Worm (Caenorhabditis elegans) whole organism, early embryonic: Measurements from ENCODE around the gene acy-2.

Experiments
- B0310.2 ChIP-seq: sonication (generic microtip); optimal IDR thresholded peaks from 2 replicates; lab custom pipeline; 2016; ENCODE audit warnings: mild to moderate bottlenecking, missing genetic modification characterization, missing compliant biosample characterization
- F13C5.2 ChIP-seq: sonication (generic microtip); optimal IDR thresholded peaks from 2 replicates; lab custom pipeline; 2017; ENCODE audit warnings: mild to moderate bottlenecking, missing genetic modification characterization, inconsistent platforms, missing compliant biosample characterization
- aly-1 ChIP-seq: sonication (generic microtip); optimal IDR thresholded peaks from 2 replicates; lab custom pipeline; 2016; ENCODE audit warnings: missing genetic modification characterization, missing compliant biosample characterization
- ama-1 ChIP-seq: fragments of 150-350 bp; optimal IDR thresholded peaks from 2 replicates; lab custom pipeline; 2014
- ceh-13 ChIP-seq: fragments of 200-800 bp; sonication (Bioruptor generic); optimal IDR thresholded peaks from 2 replicates; lab custom pipeline; 2018; ENCODE audit warnings: mild to moderate bottlenecking, missing genetic modification characterization, missing compliant biosample characterization
- ceh-36 ChIP-seq: sonication (generic microtip); optimal IDR thresholded peaks from 2 replicates; lab custom pipeline; 2016; ENCODE audit warnings: missing genetic modification characterization, inconsistent platforms, missing compliant biosample characterization
- ets-7 ChIP-seq: sonication (generic microtip); optimal IDR thresholded peaks from 2 replicates; lab custom pipeline; 2016; ENCODE audit warnings: missing genotype, missing genetic modification characterization, missing compliant biosample characterization
- flt-1 ChIP-seq: fragments of 200-800 bp; sonication (Bioruptor generic); IDR thresholded peaks from 2 replicates; pipeline ENCODE4 v1.3.6; 2022; ENCODE audit warnings: missing genetic modification characterization, missing compliant biosample characterization
- hmbx-1 ChIP-seq: sonication (generic microtip); optimal IDR thresholded peaks from 2 replicates; lab custom pipeline; 2016; ENCODE audit warnings: mild to moderate bottlenecking, missing genetic modification characterization, missing compliant biosample characterization
- hmg-4 ChIP-seq: fragments of 200-800 bp; sonication (Bioruptor generic); optimal IDR thresholded peaks from 2 replicates; lab custom pipeline; 2018; ENCODE audit warnings: mild to moderate bottlenecking, missing genetic modification characterization, missing compliant biosample characterization
- hnd-1 ChIP-seq: sonication (generic microtip); optimal IDR thresholded peaks from 2 replicates; lab custom pipeline; 2016; ENCODE audit warnings: missing genetic modification characterization, missing compliant biosample characterization
- pes-1 ChIP-seq: fragments of 200-800 bp; sonication (Bioruptor generic); IDR thresholded peaks from 2 replicates; pipeline ENCODE4 v1.3.6; 2022; ENCODE audit warnings: missing genetic modification reagents, missing genetic modification characterization, missing compliant biosample characterization
- scrt-1 ChIP-seq: fragments of 200-800 bp; sonication (Bioruptor generic); IDR thresholded peaks from 2 replicates; pipeline ENCODE4 v1.3.6; 2022; ENCODE audit warnings: missing genetic modification characterization, missing compliant biosample characterization
- sea-1 ChIP-seq: fragments of 200-800 bp; sonication (Bioruptor generic); conservative IDR thresholded peaks from 2 replicates; pipeline ENCODE4 v1.3.6; 2022; ENCODE audit warnings: missing genetic modification characterization, missing compliant biosample characterization
- tbx-11 ChIP-seq: fragments of 200-800 bp; sonication (Bioruptor generic); IDR thresholded peaks from 2 replicates; pipeline ENCODE4 v1.3.6; 2022; ENCODE audit warnings: missing genetic modification characterization, missing compliant biosample characterization
- tbx-37 ChIP-seq: fragments of 200-800 bp; sonication (Bioruptor generic); conservative IDR thresholded peaks from 2 replicates; pipeline ENCODE4 v1.3.6; 2022; ENCODE audit warnings: missing genetic modification reagents, missing genetic modification characterization, missing compliant biosample characterization
- tra-4 ChIP-seq: sonication (generic microtip); optimal IDR thresholded peaks from 2 replicates; lab custom pipeline; 2017; ENCODE audit warnings: missing genetic modification characterization, missing compliant biosample characterization

The acy-2 gene

DNA sequence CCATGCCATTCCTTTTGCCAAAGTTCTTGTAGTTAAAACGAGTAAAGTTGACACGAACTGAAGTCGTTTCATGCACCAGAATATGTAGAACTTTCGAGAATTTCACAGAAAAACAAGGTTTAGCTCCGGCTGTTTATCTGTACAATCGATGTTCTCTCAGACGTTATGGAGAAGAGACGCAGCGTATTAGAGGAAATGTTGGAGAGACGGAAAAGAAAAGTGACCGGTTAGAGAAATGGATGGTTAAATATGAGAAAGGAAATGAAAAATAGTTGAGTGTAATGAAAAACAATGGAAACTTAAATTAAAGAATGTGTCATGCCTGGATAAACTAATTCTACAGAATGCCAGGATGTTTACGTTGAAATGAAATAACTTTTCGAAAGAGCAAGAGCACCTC, 12.1 kb upstream of the acy-2 start, which contains the start of gene pcm-1:
Gene pcm-1, minus strand, starts transcription at position 187 of the 400 bp plus-strand sequence.
- no peak for TF ChIP-seq hnd-1 (tag; lab: Kevin White, UChicago)
- no peak for TF ChIP-seq sea-1 (GFP tag; lab: Robert Waterston, UW)
- no peak for TF ChIP-seq flt-1 (GFP tag; lab: Robert Waterston, UW)

DNA sequence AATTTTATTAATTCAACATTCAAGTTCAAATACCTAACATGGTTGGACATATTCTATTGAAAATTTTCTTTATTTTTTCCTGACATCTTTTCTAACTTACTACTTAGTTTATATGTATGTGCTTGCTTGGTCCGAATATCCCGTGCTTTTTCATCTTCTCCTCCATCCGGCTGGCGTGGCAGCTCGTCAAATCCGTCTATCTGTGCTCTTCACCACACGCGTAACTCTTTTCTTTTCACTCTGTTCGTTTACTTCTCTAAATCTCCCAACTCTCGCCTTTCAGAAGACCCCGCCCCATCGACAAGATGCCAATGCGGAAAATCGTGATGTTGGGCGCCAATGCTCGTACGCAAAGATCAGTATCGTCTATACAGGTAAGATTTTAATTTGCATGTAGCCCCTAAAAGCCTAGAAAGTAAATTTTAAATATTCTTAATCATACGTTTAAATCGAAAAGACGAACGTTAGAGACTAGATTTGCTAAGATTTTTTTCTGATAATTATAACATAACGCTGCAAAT, 11.1 kb upstream of the acy-2 start:
- TF ChIP-seq F13C5.2 (tag; lab: Kevin White, UChicago) (no peak), hmg-4 (no peak), tbx-37 (no peak), ama-1 (lab: Kevin White, UChicago) (no peak), pes-1 (GFP tag; lab: Robert Waterston, UW) (no peak), B0310.2 (tag; lab: Kevin White, UChicago) (no peak), ceh-36 (tag; lab: Kevin White, UChicago) (no peak), hmbx-1 (tag; lab: Kevin White, UChicago) (no peak), ets-7 (tag; lab: Kevin White, UChicago) (no peak), sea-1 (GFP tag; lab: Robert Waterston, UW) (no peak), tbx-11 (no peak), scrt-1 (GFP tag; lab: Robert Waterston, UW) (no peak), aly-1 (tag; lab: Kevin White, UChicago) (no peak), tra-4 (no peak), hnd-1 (tag; lab: Kevin White, UChicago) (no peak), flt-1 (GFP tag; lab: Robert Waterston, UW) (no peak), ceh-13 (GFP tag; lab: Kevin White, UChicago) (no peak)

DNA sequence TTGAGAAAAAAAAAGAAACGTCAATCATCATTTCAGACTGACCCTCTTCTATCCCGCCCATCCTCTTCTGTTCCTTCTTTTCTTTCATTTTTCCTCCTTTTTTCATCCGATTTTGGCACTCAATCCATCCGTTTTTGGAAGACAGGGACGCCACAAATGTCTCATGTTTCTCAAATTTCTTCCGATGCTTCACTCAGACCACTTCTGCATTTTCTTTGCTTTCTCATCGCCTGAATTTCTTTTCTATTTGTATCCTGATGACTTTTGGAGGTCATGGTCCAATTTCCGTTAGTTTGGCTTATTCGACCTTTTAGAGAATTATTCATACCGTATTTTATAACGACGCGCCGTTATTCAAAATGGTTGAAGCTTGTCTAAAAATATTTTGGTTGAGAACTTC, 3.2 kb upstream of the acy-2 start:
- TF ChIP-seq ets-7 (tag; lab: Kevin White, UChicago) (no peak), aly-1 (tag; lab: Kevin White, UChicago) (no peak), tbx-37 (no peak), ceh-13 (GFP tag; lab: Kevin White, UChicago) (no peak)

DNA sequence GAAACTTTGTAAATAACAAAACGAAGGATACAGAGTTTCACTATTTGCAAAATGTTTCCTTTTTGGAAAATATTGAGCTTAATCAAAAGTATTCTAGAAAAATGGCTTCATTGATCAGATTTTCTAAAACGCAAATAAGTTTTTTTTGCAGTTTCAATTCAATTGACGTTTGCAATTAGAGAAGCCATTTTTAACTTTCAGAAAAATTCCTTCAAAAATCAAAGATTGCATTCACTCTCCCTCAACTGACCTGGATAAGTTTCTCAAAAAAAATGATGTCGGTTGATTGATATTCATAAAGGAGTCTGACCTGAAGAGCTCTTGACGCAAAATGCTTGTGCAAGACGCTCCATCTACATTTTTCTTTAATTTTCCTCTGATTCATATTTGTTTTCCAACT, 2.1 kb upstream of the acy-2 start:
- TF ChIP-seq ceh-36 (tag; lab: Kevin White, UChicago) (no peak), tra-4 (no peak), hmbx-1 (tag; lab: Kevin White, UChicago) (no peak), hnd-1 (tag; lab: Kevin White, UChicago) (no peak), ets-7 (tag; lab: Kevin White, UChicago) (no peak), tbx-37 (no peak), ceh-13 (GFP tag; lab: Kevin White, UChicago) (no peak), ama-1 (lab: Kevin White, UChicago) (no peak), flt-1 (GFP tag; lab: Robert Waterston, UW) (no peak)

DNA sequence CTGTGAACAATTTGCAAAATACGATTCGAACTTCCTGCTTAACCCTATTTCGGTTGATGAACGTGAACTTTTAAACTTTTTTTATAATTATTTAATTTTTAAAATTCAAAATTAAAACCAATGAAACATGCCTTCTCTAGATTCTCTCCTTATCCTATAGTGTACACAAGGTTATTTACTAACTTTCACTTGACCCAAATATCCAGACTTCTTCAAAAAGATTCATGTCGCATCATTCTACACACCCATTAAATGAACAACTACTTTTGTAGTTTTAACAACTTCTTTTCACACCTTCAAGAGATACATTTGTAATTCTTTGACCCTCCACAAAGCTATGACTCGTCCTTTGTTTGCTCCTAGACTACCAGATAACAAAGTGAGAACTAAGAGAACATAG, 6.9 kb downstream of the acy-2 start:
- TF ChIP-seq F13C5.2 (tag; lab: Kevin White, UChicago) = no peak
- no peak for TF ChIP-seq ceh-13 (GFP tag; lab: Kevin White, UChicago)
- TF ChIP-seq sea-1 (GFP tag; lab: Robert Waterston, UW) = no peak
- no peak for TF ChIP-seq ceh-36 (tag; lab: Kevin White, UChicago)
- TF ChIP-seq ama-1 (lab: Kevin White, UChicago) = no peak
- TF ChIP-seq pes-1 (GFP tag; lab: Robert Waterston, UW) = no peak
- no peak for TF ChIP-seq aly-1 (tag; lab: Kevin White, UChicago)
- TF ChIP-seq hmbx-1 (tag; lab: Kevin White, UChicago) = no peak
- TF ChIP-seq flt-1 (GFP tag; lab: Robert Waterston, UW) = no peak
- TF ChIP-seq tbx-11 = no peak
- TF ChIP-seq ets-7 (tag; lab: Kevin White, UChicago) = no peak
- no peak for TF ChIP-seq scrt-1 (GFP tag; lab: Robert Waterston, UW)
- TF ChIP-seq hnd-1 (tag; lab: Kevin White, UChicago) = no peak
- TF ChIP-seq tra-4 = no peak
- TF ChIP-seq hmg-4 = no peak

DNA sequence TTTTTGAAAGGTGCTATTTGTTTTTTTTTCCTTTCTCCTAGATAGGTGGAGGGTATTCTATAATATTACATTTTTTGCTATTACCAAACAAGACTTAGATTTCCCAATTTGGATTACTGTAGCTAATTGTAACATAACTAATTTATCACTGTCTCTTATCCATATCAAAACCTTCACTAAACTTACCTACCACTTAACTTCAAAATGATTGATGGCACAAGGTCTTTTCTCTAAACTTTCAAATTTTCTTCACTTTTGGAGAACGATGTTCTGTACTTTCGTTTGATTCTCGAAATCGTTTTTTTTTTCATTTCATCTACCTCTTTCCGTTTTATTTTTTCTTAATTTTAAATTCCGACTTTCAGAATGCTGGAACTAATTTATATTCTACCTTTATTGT, 7.6 kb downstream of the acy-2 start, which contains the start of gene dhs-16:
Gene dhs-16, plus strand, starts transcription at position 366 of the 400 bp plus-strand sequence.
- no peak for TF ChIP-seq ceh-36 (tag; lab: Kevin White, UChicago)
- TF ChIP-seq flt-1 (GFP tag; lab: Robert Waterston, UW) = no peak
- no peak for TF ChIP-seq ets-7 (tag; lab: Kevin White, UChicago)
- TF ChIP-seq tra-4 = no peak
- TF ChIP-seq tbx-37 = no peak
- no peak for TF ChIP-seq ceh-13 (GFP tag; lab: Kevin White, UChicago)
- no peak for TF ChIP-seq aly-1 (tag; lab: Kevin White, UChicago)

DNA sequence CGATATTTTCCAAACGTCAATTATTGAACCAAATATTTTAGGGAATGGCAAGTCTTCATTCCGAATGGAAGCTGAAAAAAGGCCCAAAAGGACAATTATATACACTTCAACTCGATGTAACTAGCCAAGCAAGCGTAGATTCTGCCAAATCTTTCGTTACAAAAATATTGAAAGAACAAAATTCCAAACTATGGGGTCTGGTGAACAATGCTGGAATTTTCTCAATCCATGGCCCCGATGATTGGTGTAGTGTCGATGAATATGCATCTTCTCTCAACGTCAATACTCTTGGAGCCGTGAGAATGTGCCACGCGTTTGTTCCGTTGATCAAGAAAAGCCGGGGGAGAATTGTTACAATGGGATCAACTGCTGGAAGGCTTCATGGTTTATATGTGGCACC, 8.4 kb downstream of the acy-2 start:
- TF ChIP-seq hmg-4 (no peak), tra-4 (no peak), F13C5.2 (tag; lab: Kevin White, UChicago) (no peak)

DNA sequence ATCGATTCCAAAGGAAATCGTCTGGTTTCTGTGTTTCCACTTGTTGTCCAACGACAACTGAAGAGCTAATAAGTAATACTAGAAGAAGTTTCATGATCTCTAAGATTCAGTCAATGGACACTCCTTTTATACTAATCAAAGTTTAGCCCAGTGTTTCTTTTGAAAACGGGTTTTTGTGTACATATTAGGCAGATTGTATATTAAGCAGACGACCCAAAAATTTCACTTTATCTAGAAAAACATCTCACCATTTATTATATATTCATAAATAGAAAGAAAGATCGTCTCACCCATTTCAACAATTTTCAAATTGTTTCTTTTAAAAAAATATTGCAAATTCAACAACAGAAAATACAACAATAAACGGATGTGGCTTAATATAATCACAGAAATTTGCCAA, 10.9 kb downstream of the acy-2 start, which contains the start of gene C10F3.7:
Gene C10F3.7, minus strand, starts transcription at position 101 of the 400 bp plus-strand sequence.
- TF ChIP-seq F13C5.2 (tag; lab: Kevin White, UChicago) (no peak), ceh-13 (GFP tag; lab: Kevin White, UChicago) (no peak), flt-1 (GFP tag; lab: Robert Waterston, UW) (no peak), tra-4 (no peak), B0310.2 (tag; lab: Kevin White, UChicago) (no peak)
